Fruit fly (Drosophila melanogaster): ENCODE data around the gene CG14658.

The CG14658 gene

DNA sequence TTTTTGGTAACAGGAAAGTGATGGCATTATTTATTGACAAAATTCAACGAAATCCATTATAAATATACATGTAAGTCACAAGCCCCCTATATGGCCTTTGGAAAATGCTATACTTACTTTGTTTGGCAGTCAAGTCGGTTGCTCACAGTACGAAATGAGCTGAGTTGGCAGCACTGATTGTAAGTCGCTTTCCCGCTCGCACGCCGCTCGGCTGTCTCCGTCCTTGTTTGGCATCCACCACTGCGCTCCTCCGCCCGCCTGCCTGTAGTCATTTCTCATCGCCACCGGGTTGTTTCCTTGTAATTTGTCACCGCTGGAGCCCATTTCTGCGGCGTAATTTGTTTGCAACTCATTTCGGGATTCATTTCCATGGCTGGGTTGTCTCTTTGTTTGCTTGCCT lies 3.3 kb upstream of the CG14658 start (continued):
- TF ChIP-seq CG42726 (GFP tag; IDR thresholded peaks at IDR 0.05; ENCODE audit: partially characterized antibody) (no peak), CG10321 (GFP tag; IDR thresholded peaks at IDR 0.05) (peak; percentile 74), Pdp1 (GFP tag; optimal IDR thresholded peaks at IDR 0.05) (no peak), Jarid2 (GFP tag; optimal IDR thresholded peaks at IDR 0.05) (peak; percentile 33), CG6791 (GFP tag; IDR thresholded peaks at IDR 0.05; ENCODE audit: partially characterized antibody) (0 out of 3 replicates have a peak, but pooled peaks have one; percentile 11), CG4328 (GFP tag; optimal IDR thresholded peaks at IDR 0.05) (no peak), CG5180 (GFP tag; optimal IDR thresholded peaks at IDR 0.05) (no peak), lbe (GFP tag; optimal IDR thresholded peaks at IDR 0.05) (no peak), CG31441 (GFP tag; IDR thresholded peaks at IDR 0.05) (no peak), CG11696 (GFP tag; IDR thresholded peaks at IDR 0.05) (no peak), kay (GFP tag; optimal IDR thresholded peaks at IDR 0.05) (no peak), Lpt (GFP tag; optimal IDR thresholded peaks at IDR 0.05) (no peak), Nf-YB (GFP tag; optimal IDR thresholded peaks at IDR 0.05) (peak; percentile 81), Meics (GFP tag; optimal IDR thresholded peaks at IDR 0.05) (no peak), CG17359 (tag; optimal IDR thresholded peaks at IDR 0.05) (no peak), sd (tag; optimal IDR thresholded peaks at IDR 0.05) (no peak), sob (GFP tag; IDR thresholded peaks at IDR 0.05) (no peak), chif (GFP tag; optimal IDR thresholded peaks at IDR 0.05) (peak in 1 of 2 experiments; percentile 19)

DNA sequence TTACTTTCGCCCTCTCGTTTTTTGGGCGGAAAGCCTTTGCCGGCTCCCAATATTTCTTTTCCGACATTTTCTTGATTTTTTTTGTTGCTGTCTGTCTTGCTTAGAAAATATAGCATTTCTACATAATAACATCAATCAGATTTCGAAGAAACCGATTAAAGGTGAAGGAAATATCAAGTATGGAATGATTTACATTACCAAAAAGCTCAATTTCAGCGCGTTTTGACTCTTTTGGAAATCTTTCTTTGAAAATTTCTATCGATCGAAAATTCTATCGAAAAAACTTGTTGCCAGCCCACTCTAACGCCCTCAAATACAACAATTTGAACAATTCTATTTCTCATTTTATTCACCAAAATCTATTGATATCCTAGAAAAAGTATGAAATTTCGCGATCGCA lies 884 bp upstream of the CG14658 start, which contains the start of gene CG14659:
Gene CG14659 (minus strand): TSS at position 101 of the 400 bp plus-strand sequence.
- TF ChIP-seq crp (GFP tag; optimal IDR thresholded peaks at IDR 0.05): no peak

DNA sequence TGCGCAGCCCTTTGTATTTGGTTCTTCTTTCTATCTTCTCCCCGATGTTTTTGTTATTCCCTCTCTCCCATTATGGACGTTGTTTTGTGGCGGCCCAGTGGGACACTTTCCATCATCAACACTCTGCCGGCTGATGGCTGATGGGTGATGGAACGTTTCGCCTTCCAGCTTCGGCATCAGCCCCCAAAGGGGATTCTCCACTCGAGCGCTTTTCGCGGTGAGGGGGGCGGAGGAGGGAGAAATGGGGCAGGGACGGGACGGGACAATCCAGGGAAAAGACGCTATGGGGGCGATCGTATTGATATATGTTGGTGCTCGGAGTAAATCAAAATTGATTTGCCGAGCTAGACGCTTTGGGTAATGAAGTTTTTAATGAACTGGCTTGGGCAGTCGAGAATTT lies 5.1 kb downstream of the CG14658 start:
- TF ChIP-seq salm (tag; optimal IDR thresholded peaks at IDR 0.05) (no peak), Bgb (GFP tag; IDR thresholded peaks at IDR 0.05; ENCODE audit: partially characterized antibody) (no peak), CG34422 (GFP tag; IDR thresholded peaks at IDR 0.05) (0 out of 3 replicates have a peak, but pooled peaks have one; percentile 17), CG15073 (GFP tag; optimal IDR thresholded peaks at IDR 0.05) (no peak), CG17829 (tag; optimal IDR thresholded peaks at IDR 0.05) (no peak), MBD-R2 (GFP tag; IDR thresholded peaks at IDR 0.05) (no peak), CG15011 (GFP tag; optimal IDR thresholded peaks at IDR 0.05) (no peak), crol (GFP tag; IDR thresholded peaks at IDR 0.05) (peak; percentile 89), CG2199 (GFP tag; IDR thresholded peaks at IDR 0.05) (peak; percentile 71; the same call in 1 of the 3 replicates), CG4360 (GFP tag; IDR thresholded peaks at IDR 0.05) (0 out of 2 replicates have a peak, but pooled peaks have one; percentile 18), tgo (GFP tag; IDR thresholded peaks at IDR 0.05) (no peak), CG6765 (GFP tag; optimal IDR thresholded peaks at IDR 0.05) (no peak), CG12769 (tag; optimal IDR thresholded peaks at IDR 0.05) (peak; percentile 49)

dm6 chr3R:4821098-4821605 lies 9.2 kb downstream of the CG14658 start, which contains the start of gene CG14657:
Gene CG14657, minus strand, starts transcription at chr3R:4821432.
- TF ChIP-seq amos (GFP tag; IDR thresholded peaks at IDR 0.05; ENCODE audit: partially characterized antibody) (peak; percentile 91), CG17829 (tag; optimal IDR thresholded peaks at IDR 0.05) (peak; percentile 47), exex (tag; optimal IDR thresholded peaks at IDR 0.05) (peak; percentile 21), CG7987 (GFP tag; optimal IDR thresholded peaks at IDR 0.05) (peak; percentile 29), CG15269 (tag; optimal IDR thresholded peaks at IDR 0.05) (no peak), CG6854 (GFP tag; optimal IDR thresholded peaks at IDR 0.05) (peak; percentile 8), bbx (GFP tag; IDR thresholded peaks at IDR 0.05; ENCODE audit: partially characterized antibody) (peak; percentile 96), CG6791 (GFP tag; IDR thresholded peaks at IDR 0.05; ENCODE audit: partially characterized antibody) (peak; percentile 89), CG10959 (GFP tag; IDR thresholded peaks at IDR 0.05) (no peak), CG34422 (GFP tag; IDR thresholded peaks at IDR 0.05) (peak; percentile 76; the same call in 1 of the 3 replicates), CG11723 (GFP tag; optimal IDR thresholded peaks at IDR 0.05) (no peak), E2f1 (GFP tag; IDR thresholded peaks at IDR 0.05) (no peak), esg (GFP tag; conservative IDR thresholded peaks at IDR 0.05) (no peak), CG1603 (tag; optimal IDR thresholded peaks at IDR 0.05) (peak; percentile 38), HmgD (GFP tag; optimal IDR thresholded peaks at IDR 0.05) (peak; percentile 59), D19A (tag; optimal IDR thresholded peaks at IDR 0.05) (no peak), CG12769 (tag; optimal IDR thresholded peaks at IDR 0.05) (peak; percentile 4), jing (GFP tag; optimal IDR thresholded peaks at IDR 0.05) (no peak)

Data from whole organism, embryonic.